Worm (Caenorhabditis elegans): ENCODE measurements around the gene vps-53.

DNA sequence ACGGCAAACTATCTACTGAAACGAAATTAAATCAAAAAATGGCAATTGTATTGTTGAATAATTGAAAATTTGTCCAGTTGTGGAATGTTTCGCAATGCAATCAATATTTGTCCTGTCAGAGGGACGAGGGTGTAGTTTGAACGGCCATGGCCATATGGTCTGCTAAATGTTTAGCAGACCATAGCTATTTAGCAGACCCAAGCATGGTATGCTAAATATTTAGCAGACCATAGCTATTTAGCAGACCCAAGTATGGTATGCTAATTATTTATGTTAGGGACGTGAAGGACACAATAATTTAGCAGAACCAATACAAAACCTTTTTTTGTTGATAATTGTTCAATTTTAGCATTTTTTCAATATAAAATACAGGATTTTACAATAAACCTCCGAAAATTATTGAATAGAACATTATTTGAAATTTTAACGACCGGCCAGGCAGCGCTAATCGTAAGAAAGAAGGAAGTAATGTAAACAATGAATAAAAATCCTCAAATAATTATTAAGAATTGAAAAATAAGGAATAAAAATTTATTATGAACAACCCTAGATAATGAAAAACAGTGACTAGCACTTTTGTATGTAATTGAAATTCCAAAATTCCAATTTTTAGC, 47.8 kb upstream of the vps-53 start, which contains the start of gene riok-3:
- no peak for TF ChIP-seq T22C8.4 (GFP tag; IDR thresholded peaks at IDR 0.05)
- TF ChIP-seq tab-1 (GFP tag; IDR thresholded peaks at IDR 0.05): no peak
- TF ChIP-seq cog-1 (tag; optimal IDR thresholded peaks at IDR 0.05): no peak
- no peak for TF ChIP-seq med-1 (GFP tag; optimal IDR thresholded peaks at IDR 0.05; ENCODE audit: insufficient read depth)
- no peak for TF ChIP-seq flt-1 (GFP tag; IDR thresholded peaks at IDR 0.05)
- no peak for TF ChIP-seq ztf-23 (GFP tag; IDR thresholded peaks at IDR 0.05)
- TF ChIP-seq ref-1 (GFP tag; conservative IDR thresholded peaks at IDR 0.05): no peak

Data from whole organism, midembryonic.